Worm (Caenorhabditis elegans): ENCODE results near the gene C06G4.4.

Gene C06G4.4

DNA sequence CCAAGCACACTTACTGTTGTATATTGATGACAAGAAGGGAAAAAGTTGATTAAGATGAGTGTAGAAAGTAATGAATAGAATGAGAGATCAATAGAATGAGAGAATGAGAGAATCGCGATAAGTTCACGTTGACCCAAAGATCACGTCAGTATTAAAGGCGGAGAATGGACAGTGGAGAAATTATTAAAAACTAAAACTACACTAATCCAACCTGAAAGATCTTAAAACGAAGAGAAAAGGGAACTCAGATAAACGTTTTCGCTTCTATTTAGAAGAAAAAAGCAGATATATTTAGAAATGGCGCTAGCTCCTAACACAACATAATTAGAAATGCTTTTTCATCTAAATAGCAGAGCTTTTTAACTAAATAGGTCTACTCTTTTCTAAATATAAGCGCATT is 24.4 kb downstream of the C06G4.4 start, which contains the start of gene let-754:
Gene let-754, minus strand, starts transcription at position 101 of the 400 bp plus-strand sequence.
- no peak for TF ChIP-seq nhr-237 (tag; optimal IDR thresholded peaks at IDR 0.05)
- TF ChIP-seq hlh-1 (tag; optimal IDR thresholded peaks at IDR 0.05) = no peak
- TF ChIP-seq elt-3 (tag; optimal IDR thresholded peaks at IDR 0.05) = no peak
- no peak for TF ChIP-seq ces-1 (GFP tag; optimal IDR thresholded peaks at IDR 0.05)
- TF ChIP-seq sptf-1 (tag; optimal IDR thresholded peaks at IDR 0.05) = no peak
- no peak for TF ChIP-seq lin-13 (tag; optimal IDR thresholded peaks at IDR 0.05)
- no peak for TF ChIP-seq nhr-28 (tag; optimal IDR thresholded peaks at IDR 0.05)
- TF ChIP-seq nhr-2 (tag; optimal IDR thresholded peaks at IDR 0.05) = no peak
- no peak for TF ChIP-seq elt-1 (tag; optimal IDR thresholded peaks at IDR 0.05; ENCODE audit: borderline replicate concordance, insufficient read depth)
- TF ChIP-seq ham-2 (GFP tag; optimal IDR thresholded peaks at IDR 0.05) = no peak
- no peak for TF ChIP-seq tbx-8 (GFP tag; optimal IDR thresholded peaks at IDR 0.05)
- TF ChIP-seq cnd-1 (tag; optimal IDR thresholded peaks at IDR 0.05) = no peak
- TF ChIP-seq lin-32 (GFP tag; optimal IDR thresholded peaks at IDR 0.05) = no peak
- TF ChIP-seq mab-5 (tag; optimal IDR thresholded peaks at IDR 0.05) = no peak
- no peak for TF ChIP-seq snpc-4 (tag; optimal IDR thresholded peaks at IDR 0.05)
- no peak for TF ChIP-seq ceh-43 (GFP tag; optimal IDR thresholded peaks at IDR 0.05)

DNA sequence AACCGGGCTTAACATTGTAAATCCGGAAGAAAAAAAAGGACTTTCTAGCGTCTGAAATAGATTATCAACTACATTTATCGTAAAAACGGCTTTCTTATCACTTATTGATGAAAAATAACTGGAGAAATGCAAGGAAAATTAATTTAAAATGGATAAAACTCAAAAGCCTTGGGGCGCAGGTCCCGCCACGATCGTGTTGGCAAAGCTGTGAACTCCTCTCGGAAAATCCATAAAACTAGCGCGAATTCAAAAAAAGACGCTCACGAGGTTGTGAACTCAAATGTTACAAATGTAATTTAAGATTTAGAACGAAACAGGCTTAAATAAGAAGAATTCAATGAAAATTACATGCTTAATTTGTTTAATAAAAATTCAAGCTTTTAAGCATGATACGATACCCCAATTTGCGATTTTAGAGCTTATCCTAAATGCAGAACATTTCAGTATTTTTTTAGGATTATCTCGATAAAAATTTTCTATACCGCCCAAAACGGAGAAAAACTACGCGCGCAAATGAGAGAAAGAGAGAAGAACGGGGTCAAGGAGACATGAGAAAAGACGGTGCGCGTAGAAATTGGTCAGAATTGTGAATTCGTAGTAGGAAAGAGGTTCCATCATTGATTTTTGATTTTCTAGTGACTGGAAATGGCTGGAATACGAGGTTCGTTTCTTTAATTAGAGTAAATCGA is 25.4 kb downstream of the C06G4.4 start, which contains the start of gene C29E4.15:
Gene C29E4.15, plus strand, starts transcription at position 547 of the 689 bp plus-strand sequence.
- TF ChIP-seq nhr-2 (tag; optimal IDR thresholded peaks at IDR 0.05) (no peak), lsy-2 (tag; optimal IDR thresholded peaks at IDR 0.05) (peak; percentile 24), mep-1 (tag; optimal IDR thresholded peaks at IDR 0.05) (peak; percentile 14)

DNA sequence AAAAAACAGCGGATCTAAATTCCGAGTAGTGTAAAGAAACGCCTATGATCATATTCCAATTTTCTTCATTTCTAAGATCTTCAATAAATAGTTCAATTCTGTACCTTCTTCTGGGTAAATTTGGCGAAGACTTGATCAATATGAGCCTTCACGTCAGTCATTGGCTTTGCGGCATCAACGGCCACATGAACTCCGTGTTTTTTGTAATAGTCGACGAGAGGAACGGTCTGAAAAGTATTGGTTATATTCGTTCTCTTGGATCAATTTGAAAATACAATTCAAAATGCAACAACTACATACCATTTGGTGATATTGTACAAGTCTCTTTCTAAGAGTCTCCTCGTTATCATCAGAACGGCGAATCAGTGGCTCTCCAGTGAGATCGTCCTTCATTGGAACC is 27.2 kb downstream of the C06G4.4 start:
- TF ChIP-seq pha-4 (tag; optimal IDR thresholded peaks at IDR 0.05) = no peak
- no peak for TF ChIP-seq ham-2 (GFP tag; optimal IDR thresholded peaks at IDR 0.05)
- TF ChIP-seq mab-5 (tag; optimal IDR thresholded peaks at IDR 0.05) = no peak
- TF ChIP-seq nhr-2 (tag; optimal IDR thresholded peaks at IDR 0.05) = no peak
- no peak for TF ChIP-seq lsy-2 (tag; optimal IDR thresholded peaks at IDR 0.05)

DNA sequence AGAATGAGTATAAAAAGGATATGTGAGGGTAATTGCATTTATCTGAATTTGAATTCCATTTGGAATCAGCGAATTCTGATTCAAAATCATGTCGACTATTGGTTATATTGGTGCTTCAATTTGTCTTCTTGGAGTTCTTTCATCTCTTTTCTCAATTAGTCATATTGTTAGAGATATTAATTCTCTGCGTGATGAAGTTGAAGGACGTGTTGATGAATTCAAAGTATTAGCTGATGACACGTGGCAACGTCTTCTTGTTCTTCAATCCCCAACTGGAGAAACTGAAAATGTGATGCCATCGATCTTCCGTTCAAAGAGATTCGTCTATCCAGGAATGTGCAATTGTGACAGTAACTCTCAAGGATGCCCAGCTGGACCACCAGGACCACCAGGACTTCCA is 28.8 kb downstream of the C06G4.4 start, which contains the start of gene col-90:
Gene col-90, plus strand, starts transcription at position 37 of the 400 bp plus-strand sequence.
- no peak for TF ChIP-seq blmp-1 (tag; optimal IDR thresholded peaks at IDR 0.05)
- TF ChIP-seq unc-39 (tag; optimal IDR thresholded peaks at IDR 0.05) = no peak
- TF ChIP-seq sem-2 (GFP tag; optimal IDR thresholded peaks at IDR 0.05) = no peak
- no peak for TF ChIP-seq mep-1 (tag; optimal IDR thresholded peaks at IDR 0.05)
- TF ChIP-seq nhr-28 (tag; optimal IDR thresholded peaks at IDR 0.05) = no peak
- no peak for TF ChIP-seq ces-1 (GFP tag; optimal IDR thresholded peaks at IDR 0.05)
- no peak for TF ChIP-seq unc-62 (GFP tag; optimal IDR thresholded peaks at IDR 0.05)
- no peak for TF ChIP-seq ceh-39 (tag; optimal IDR thresholded peaks at IDR 0.05)
- no peak for TF ChIP-seq nhr-2 (tag; optimal IDR thresholded peaks at IDR 0.05)

DNA sequence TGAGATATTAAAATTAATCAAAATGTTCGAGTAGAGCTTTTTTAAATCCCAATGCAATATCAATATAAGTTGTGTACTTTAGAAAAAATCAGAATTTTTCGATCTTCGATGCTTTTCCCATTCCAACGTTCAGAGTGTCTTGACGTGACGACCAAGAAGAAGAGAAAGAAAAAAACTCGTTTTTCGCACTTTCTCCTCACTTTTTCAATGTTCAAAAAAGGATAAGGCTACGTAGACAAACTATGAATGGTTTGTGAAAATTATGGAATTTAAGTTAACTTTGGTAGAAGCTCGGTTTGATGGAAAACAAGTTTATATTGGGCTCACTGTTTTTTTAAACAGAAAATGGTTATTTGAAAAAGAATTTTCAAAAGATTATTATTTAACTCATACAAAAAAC is 29.9 kb downstream of the C06G4.4 start:
- TF ChIP-seq ceh-43 (GFP tag; optimal IDR thresholded peaks at IDR 0.05) = no peak
- TF ChIP-seq ceh-39 (tag; optimal IDR thresholded peaks at IDR 0.05) = no peak
- no peak for TF ChIP-seq nhr-2 (tag; optimal IDR thresholded peaks at IDR 0.05)
- TF ChIP-seq unc-62 (GFP tag; optimal IDR thresholded peaks at IDR 0.05) = no peak
- TF ChIP-seq nhr-237 (tag; optimal IDR thresholded peaks at IDR 0.05) = no peak
- no peak for TF ChIP-seq tbx-8 (GFP tag; optimal IDR thresholded peaks at IDR 0.05)
- TF ChIP-seq mls-2 (tag; optimal IDR thresholded peaks at IDR 0.05) = no peak
- no peak for TF ChIP-seq elt-1 (tag; optimal IDR thresholded peaks at IDR 0.05; ENCODE audit: borderline replicate concordance, insufficient read depth)
- no peak for TF ChIP-seq hlh-1 (tag; optimal IDR thresholded peaks at IDR 0.05)
- TF ChIP-seq zip-8 (tag; optimal IDR thresholded peaks at IDR 0.05) = no peak
- no peak for TF ChIP-seq nhr-76 (tag; optimal IDR thresholded peaks at IDR 0.05)
- TF ChIP-seq mab-5 (tag; optimal IDR thresholded peaks at IDR 0.05) = no peak

DNA sequence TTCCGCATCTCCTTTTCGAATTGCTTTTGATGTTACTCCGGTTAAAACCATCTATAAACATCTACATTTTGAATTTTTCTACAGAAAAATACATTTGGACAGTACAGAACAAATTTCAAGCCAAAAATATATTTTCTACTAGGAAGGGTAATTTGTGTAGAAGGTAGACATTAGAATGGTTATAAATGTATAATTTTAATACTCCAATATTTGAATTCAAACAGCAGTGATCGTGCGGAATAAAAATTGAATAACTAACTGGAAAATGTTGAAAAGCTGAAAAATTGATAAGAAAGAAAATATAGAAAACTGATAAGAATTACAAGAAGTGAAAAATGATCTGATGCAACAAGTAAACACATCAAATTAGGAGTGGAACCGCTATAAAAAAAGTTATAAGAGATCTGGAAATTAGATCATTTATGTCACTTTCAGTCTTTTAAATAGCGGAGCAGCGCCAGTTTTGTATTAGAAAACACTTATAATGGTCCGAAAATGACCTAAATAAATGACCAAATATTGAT is 30.6 kb downstream of the C06G4.4 start, which contains the start of gene gsto-1:
Gene gsto-1, minus strand, starts transcription at position 51 of the 524 bp plus-strand sequence.
- no peak for TF ChIP-seq nhr-28 (tag; optimal IDR thresholded peaks at IDR 0.05)
- no peak for TF ChIP-seq snpc-4 (tag; optimal IDR thresholded peaks at IDR 0.05)
- TF ChIP-seq nhr-2 (tag; optimal IDR thresholded peaks at IDR 0.05) = no peak
- TF ChIP-seq nhr-237 (tag; optimal IDR thresholded peaks at IDR 0.05) = no peak
- TF ChIP-seq pha-4 (tag; optimal IDR thresholded peaks at IDR 0.05) = no peak
- TF ChIP-seq unc-120 (tag; optimal IDR thresholded peaks at IDR 0.05; ENCODE audit: poor library complexity, severe bottlenecking) = no peak
- TF ChIP-seq unc-62 (GFP tag; optimal IDR thresholded peaks at IDR 0.05) = no peak
